Fruit fly (Drosophila melanogaster): ENCODE results near the gene Nhe1.

The Nhe1 gene

dm6 chr2L:81198-81597 lies 25.3 kb downstream of the Nhe1 start (continued):
- TF ChIP-seq CG2129 (GFP tag; IDR thresholded peaks at IDR 0.05; ENCODE audit: partially characterized antibody) (no peak), CG12104 (GFP tag; optimal IDR thresholded peaks at IDR 0.05) (peak; percentile 7), zen2 (GFP tag; IDR thresholded peaks at IDR 0.05; ENCODE audit: partially characterized antibody) (no peak), Sox100B (GFP tag; optimal IDR thresholded peaks at IDR 0.05) (peak; percentile 74), peb (GFP tag; IDR thresholded peaks at IDR 0.05) (no peak), Oli (tag; optimal IDR thresholded peaks at IDR 0.05) (no peak), so (GFP tag; IDR thresholded peaks at IDR 0.05) (no peak; the same call in 2 of the 3 replicates), dmrt11E (tag; optimal IDR thresholded peaks at IDR 0.05) (no peak), CG31224 (GFP tag; IDR thresholded peaks at IDR 0.05) (no peak), ssp (GFP tag; IDR thresholded peaks at IDR 0.05) (no peak), CG7786 (GFP tag; optimal IDR thresholded peaks at IDR 0.05) (no peak), slou (GFP tag; optimal IDR thresholded peaks at IDR 0.05) (no peak), Atf3 (GFP tag; optimal IDR thresholded peaks at IDR 0.05) (no peak), NfI (GFP tag; optimal IDR thresholded peaks at IDR 0.05) (peak; percentile 22), eyg (GFP tag; optimal IDR thresholded peaks at IDR 0.05) (peak; percentile 15), row (GFP tag; IDR thresholded peaks at IDR 0.05) (no peak), disco-r (GFP tag; optimal IDR thresholded peaks at IDR 0.05) (no peak), CG12769 (tag; optimal IDR thresholded peaks at IDR 0.05) (peak; percentile 35), dimm (GFP tag; IDR thresholded peaks at IDR 0.05) (no peak), Sox102F (GFP tag; optimal IDR thresholded peaks at IDR 0.05) (peak; percentile 28), Ravus (GFP tag; IDR thresholded peaks at IDR 0.05) (no peak), grn (GFP tag; optimal IDR thresholded peaks at IDR 0.05) (peak; percentile 15), caup (GFP tag; optimal IDR thresholded peaks at IDR 0.05; ENCODE audit: severe bottlenecking) (peak; percentile 72), CG2678 (tag; optimal IDR thresholded peaks at IDR 0.05) (peak; percentile 63), sima (GFP tag; optimal IDR thresholded peaks at IDR 0.05) (no peak), tx (GFP tag; optimal IDR thresholded peaks at IDR 0.05) (no peak), gro (GFP tag; optimal IDR thresholded peaks at IDR 0.05) (no peak), CG12942 (GFP tag; optimal IDR thresholded peaks at IDR 0.05) (no peak), NC2α (GFP tag; optimal IDR thresholded peaks at IDR 0.05) (no peak), CG1792 (GFP tag; optimal IDR thresholded peaks at IDR 0.05) (no peak), dpn (GFP tag; optimal IDR thresholded peaks at IDR 0.05) (no peak), CG30020 (tag; optimal IDR thresholded peaks at IDR 0.05) (no peak), CG10321 (GFP tag; IDR thresholded peaks at IDR 0.05) (no peak), Tbp (GFP tag; optimal IDR thresholded peaks at IDR 0.05) (no peak), E2f1 (GFP tag; IDR thresholded peaks at IDR 0.05) (no peak), BtbVII (GFP tag; optimal IDR thresholded peaks at IDR 0.05) (peak; percentile 71), Xbp1 (GFP tag; optimal IDR thresholded peaks at IDR 0.05) (no peak), dysf (GFP tag; IDR thresholded peaks at IDR 0.05) (no peak), Elba2 (GFP tag; optimal IDR thresholded peaks at IDR 0.05) (no peak), CG13775 (GFP tag; optimal IDR thresholded peaks at IDR 0.05) (no peak), CG14050 (GFP tag; IDR thresholded peaks at IDR 0.05) (no peak), Myb (GFP tag; optimal IDR thresholded peaks at IDR 0.05) (no peak), CG11695 (GFP tag; IDR thresholded peaks at IDR 0.05) (no peak), Gug (GFP tag; IDR thresholded peaks at IDR 0.05) (no peak), Nf-YB (GFP tag; optimal IDR thresholded peaks at IDR 0.05) (peak; percentile 27), mam (GFP tag; optimal IDR thresholded peaks at IDR 0.05) (no peak), CG11696 (GFP tag; IDR thresholded peaks at IDR 0.05) (no peak), CG8924 (tag; optimal IDR thresholded peaks at IDR 0.05) (peak; percentile 6), ase (GFP tag; IDR thresholded peaks at IDR 0.05) (no peak), CG7928 (GFP tag; optimal IDR thresholded peaks at IDR 0.05) (no peak), CG2875 (GFP tag; optimal IDR thresholded peaks at IDR 0.05) (peak; percentile 66), Hand (GFP tag; optimal IDR thresholded peaks at IDR 0.05) (peak; percentile 14), BEAF-32 (GFP tag; optimal IDR thresholded peaks at IDR 0.05) (no peak)

Data from whole organism, embryonic.